Fruit fly (Drosophila melanogaster): ENCODE data around the gene CG4592.
A peak's percentile ranks its signal among the peaks of the same experiment; 100 is the strongest.

CG4592 gene

dm6 chr2L:9938631-9939256 is 17.3 kb downstream of the CG4592 start, which contains the start of the genes Datp and CG4619 (continued):
- peak; percentile 9 for TF ChIP-seq pfk (GFP tag; optimal IDR thresholded peaks at IDR 0.05)
- TF ChIP-seq Spps (tag; optimal IDR thresholded peaks at IDR 0.05) = no peak
- peak; percentile 31 for TF ChIP-seq tin (GFP tag; optimal IDR thresholded peaks at IDR 0.05)
- TF ChIP-seq CG2678 (tag; optimal IDR thresholded peaks at IDR 0.05) = no peak
- TF ChIP-seq CG17612 (GFP tag; IDR thresholded peaks at IDR 0.05) = no peak
- peak; percentile 38 for TF ChIP-seq pho (GFP tag; optimal IDR thresholded peaks at IDR 0.05)
- no peak for TF ChIP-seq D (optimal IDR thresholded peaks at IDR 0.05)
- no peak for TF ChIP-seq D (GFP tag; optimal IDR thresholded peaks at IDR 0.05)
- TF ChIP-seq CG10959 (GFP tag; IDR thresholded peaks at IDR 0.05) = no peak
- no peak for TF ChIP-seq Hr51 (GFP tag; optimal IDR thresholded peaks at IDR 0.05)
- TF ChIP-seq trh (GFP tag; optimal IDR thresholded peaks at IDR 0.05) = no peak
- peak; percentile 17 for TF ChIP-seq Dp (GFP tag; optimal IDR thresholded peaks at IDR 0.05)
- no peak for TF ChIP-seq chm (GFP tag; IDR thresholded peaks at IDR 0.05)
- TF ChIP-seq dysf (GFP tag; IDR thresholded peaks at IDR 0.05) = peak; percentile 55; the same call in 2 of the 3 replicates
- TF ChIP-seq HLH3B (GFP tag; IDR thresholded peaks at IDR 0.05) = 0 out of 2 replicates have a peak, but pooled peaks have one; percentile 25
- no peak for TF ChIP-seq CTCF (GFP tag; optimal IDR thresholded peaks at IDR 0.05)
- no peak for TF ChIP-seq CG2129 (GFP tag; IDR thresholded peaks at IDR 0.05; ENCODE audit: partially characterized antibody)
- no peak for TF ChIP-seq Sox102F (GFP tag; optimal IDR thresholded peaks at IDR 0.05)
- no peak for TF ChIP-seq pb (GFP tag; optimal IDR thresholded peaks at IDR 0.05)
- no peak for TF ChIP-seq schlank (tag; optimal IDR thresholded peaks at IDR 0.05)
- peak; percentile 20 for TF ChIP-seq nmo (GFP tag; optimal IDR thresholded peaks at IDR 0.05)
- no peak for TF ChIP-seq Lim3 (GFP tag; IDR thresholded peaks at IDR 0.05)
- TF ChIP-seq nom (GFP tag; optimal IDR thresholded peaks at IDR 0.05) = no peak
- TF ChIP-seq unpg (GFP tag; optimal IDR thresholded peaks at IDR 0.05) = no peak
- no peak for TF ChIP-seq hkb (optimal IDR thresholded peaks at IDR 0.05)
- no peak for TF ChIP-seq hkb (GFP tag; IDR thresholded peaks at IDR 0.05)
- TF ChIP-seq sna (GFP tag; IDR thresholded peaks at IDR 0.05; ENCODE audit: partially characterized antibody) = no peak; the same call in 1 of the 2 replicates
- no peak for TF ChIP-seq Atf-2 (GFP tag; optimal IDR thresholded peaks at IDR 0.05)
- no peak for TF ChIP-seq oc (tag; optimal IDR thresholded peaks at IDR 0.05)
- TF ChIP-seq sisA (GFP tag; IDR thresholded peaks at IDR 0.05) = no peak
- no peak for TF ChIP-seq CG13775 (GFP tag; optimal IDR thresholded peaks at IDR 0.05)
- TF ChIP-seq Awh (GFP tag; IDR thresholded peaks at IDR 0.05) = no peak
- no peak for TF ChIP-seq CG3838 (GFP tag; optimal IDR thresholded peaks at IDR 0.05)
- TF ChIP-seq HLH4C (GFP tag; IDR thresholded peaks at IDR 0.05; ENCODE audit: partially characterized antibody) = no peak
- TF ChIP-seq Jarid2 (GFP tag; optimal IDR thresholded peaks at IDR 0.05) = peak; percentile 6
- no peak; the same call in 2 of the 3 replicates for TF ChIP-seq CG7963 (GFP tag; IDR thresholded peaks at IDR 0.05; ENCODE audit: partially characterized antibody)
- TF ChIP-seq CG42726 (GFP tag; IDR thresholded peaks at IDR 0.05; ENCODE audit: partially characterized antibody) = no peak
- TF ChIP-seq CG1602 (GFP tag; optimal IDR thresholded peaks at IDR 0.05) = no peak
- no peak for TF ChIP-seq CG31388 (GFP tag; optimal IDR thresholded peaks at IDR 0.05)
- no peak for TF ChIP-seq CG8478 (optimal IDR thresholded peaks at IDR 0.05)
- peak; percentile 97 for TF ChIP-seq kah (GFP tag; optimal IDR thresholded peaks at IDR 0.05)
- TF ChIP-seq CG17568 (GFP tag; optimal IDR thresholded peaks at IDR 0.05) = no peak
- no peak for TF ChIP-seq CG7745 (tag; optimal IDR thresholded peaks at IDR 0.05)
- no peak for TF ChIP-seq bowl (GFP tag; IDR thresholded peaks at IDR 0.05)
- no peak for TF ChIP-seq Adf1 (GFP tag; IDR thresholded peaks at IDR 0.05)
- TF ChIP-seq CG4328 (GFP tag; optimal IDR thresholded peaks at IDR 0.05) = no peak
- peak; percentile 50 for TF ChIP-seq CG12942 (GFP tag; optimal IDR thresholded peaks at IDR 0.05)
- peak; percentile 61 for TF ChIP-seq Xbp1 (GFP tag; optimal IDR thresholded peaks at IDR 0.05)
- no peak for TF ChIP-seq sqz (GFP tag; optimal IDR thresholded peaks at IDR 0.05)
- TF ChIP-seq Optix (GFP tag; IDR thresholded peaks at IDR 0.05) = no peak
- peak; percentile 13 for TF ChIP-seq CG3163 (GFP tag; optimal IDR thresholded peaks at IDR 0.05)
